Worm (Caenorhabditis elegans): ENCODE measurements around the gene vkmt-1.

DNA sequence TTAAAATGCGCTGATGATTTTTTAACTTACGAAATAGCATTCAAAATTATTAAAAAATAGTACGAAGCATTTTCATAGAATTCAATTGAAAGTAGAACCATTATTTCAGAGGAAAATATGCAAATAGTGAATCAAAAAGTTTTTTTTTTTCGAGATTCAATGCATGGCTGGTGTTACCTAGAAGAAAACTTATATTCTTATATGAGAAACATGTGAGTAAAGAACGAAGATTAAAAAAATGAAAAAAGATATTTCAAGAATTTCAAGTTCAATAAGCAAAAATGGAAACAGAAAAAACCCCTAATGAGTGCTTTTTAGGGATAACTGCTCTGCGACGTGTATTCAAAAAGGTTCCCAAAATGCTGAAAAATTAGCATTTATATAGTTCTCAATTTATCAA is 42.5 kb upstream of the vkmt-1 start, which contains the start of gene sre-16:
- TF ChIP-seq unc-39 (tag; optimal IDR thresholded peaks at IDR 0.05) (no peak), ama-1 (optimal IDR thresholded peaks at IDR 0.05) (no peak), Y55F3AM.14 (GFP tag; optimal IDR thresholded peaks at IDR 0.05) (no peak), R02D3.7 (tag; optimal IDR thresholded peaks at IDR 0.05) (no peak), egl-27 (tag; optimal IDR thresholded peaks at IDR 0.05) (no peak)
